Fruit fly (Drosophila melanogaster) whole organism, embryonic: Measurements from ENCODE around the gene Spn38F.

Experiments used
- Asciz ChIP-seq: fragments of 200-800 bp; sonication (Bioruptor generic); optimal IDR thresholded peaks from 2 replicates; lab custom pipeline; 2017; ENCODE audit warnings: missing biosample characterization, mild to moderate bottlenecking, missing genetic modification characterization, missing genetic modification reagents
- CG10209 ChIP-seq: fragments of 200-800 bp; sonication (Bioruptor generic); optimal IDR thresholded peaks from 3 replicates; lab custom pipeline; 2017; ENCODE audit warnings: missing biosample characterization, mild to moderate bottlenecking, missing genetic modification characterization, missing genetic modification reagents
- CG11696 ChIP-seq: fragments of 200-800 bp; sonication (Bioruptor generic); IDR thresholded peaks from 2 replicates; pipeline ENCODE4 v1.3.6; 2022; ENCODE audit warnings: missing biosample characterization, missing genetic modification characterization
- CG1233 ChIP-seq: fragments of 200-800 bp; sonication (Bioruptor generic); optimal IDR thresholded peaks from 4 replicates; lab custom pipeline; 2018; ENCODE audit warnings: missing biosample characterization, mild to moderate bottlenecking, missing genetic modification characterization
- CG12659 ChIP-seq: fragments of 200-800 bp; sonication (Bioruptor generic); optimal IDR thresholded peaks from 3 replicates; lab custom pipeline; 2017; ENCODE audit warnings: mild to moderate bottlenecking, missing biosample characterization, missing genetic modification reagents, missing genetic modification characterization
- CG1529 ChIP-seq: fragments of 200-800 bp; sonication (Bioruptor generic); optimal IDR thresholded peaks from 3 replicates; lab custom pipeline; 2018; ENCODE audit warnings: missing biosample characterization, missing genetic modification characterization
- CG15479 ChIP-seq: fragments of 200-800 bp; sonication (Bioruptor generic); optimal IDR thresholded peaks from 3 replicates; lab custom pipeline; 2019; ENCODE audit warnings: missing biosample characterization, mild to moderate bottlenecking, missing genetic modification characterization, moderate library complexity
- CG15696 ChIP-seq: fragments of 200-800 bp; sonication (Bioruptor generic); optimal IDR thresholded peaks from 2 replicates; lab custom pipeline; 2019; ENCODE audit warnings: missing biosample characterization, mild to moderate bottlenecking, missing genetic modification characterization, moderate library complexity
- CG16863 ChIP-seq: fragments of 200-800 bp; sonication (Bioruptor generic); optimal IDR thresholded peaks from 3 replicates; lab custom pipeline; 2016; ENCODE audit warnings: missing biosample characterization, missing genetic modification characterization
- CG17612 ChIP-seq: fragments of 200-800 bp; sonication (Bioruptor generic); IDR thresholded peaks from 2 replicates; pipeline ENCODE4 v1.3.6; 2022; ENCODE audit warnings: missing biosample characterization, missing genetic modification characterization
- CG18619 ChIP-seq: fragments of 200-800 bp; sonication (Bioruptor generic); optimal IDR thresholded peaks from 3 replicates; lab custom pipeline; 2017; ENCODE audit warnings: missing biosample characterization, mild to moderate bottlenecking, missing genetic modification characterization
- CG2875 ChIP-seq: fragments of 200-800 bp; sonication (Bioruptor generic); optimal IDR thresholded peaks from 2 replicates; lab custom pipeline; 2017; ENCODE audit warnings: missing biosample characterization, mild to moderate bottlenecking, missing genetic modification characterization, missing genetic modification reagents
- CG31224 ChIP-seq: fragments of 200-800 bp; sonication (Bioruptor generic); IDR thresholded peaks from 2 replicates; pipeline ENCODE4 v1.3.6; 2022; ENCODE audit warnings: missing biosample characterization, missing genetic modification characterization
- CG31365 ChIP-seq: fragments of 200-800 bp; sonication (Bioruptor generic); optimal IDR thresholded peaks from 2 replicates; lab custom pipeline; 2018; ENCODE audit warnings: missing biosample characterization, mild to moderate bottlenecking, missing genetic modification characterization
- CG4282 ChIP-seq: fragments of 200-800 bp; sonication (Bioruptor generic); optimal IDR thresholded peaks from 2 replicates; lab custom pipeline; 2016; ENCODE audit warnings: missing biosample characterization, missing genetic modification characterization
- CG5180 ChIP-seq: fragments of 200-800 bp; sonication (Bioruptor generic); optimal IDR thresholded peaks from 3 replicates; lab custom pipeline; 2017; ENCODE audit warnings: missing biosample characterization, missing genetic modification characterization, mild to moderate bottlenecking, moderate library complexity, missing genetic modification reagents
- CG6254 ChIP-seq: fragments of 200-800 bp; sonication (Bioruptor generic); optimal IDR thresholded peaks from 3 replicates; lab custom pipeline; 2017; ENCODE audit warnings: mild to moderate bottlenecking, missing biosample characterization, missing genetic modification reagents, missing genetic modification characterization
- CG8290 ChIP-seq, 3 experiments: fragments of 200-800 bp; sonication (Bioruptor generic); optimal IDR thresholded peaks; 2 replicates each; lab custom pipeline; 2016 to 2019; ENCODE audit warnings: missing biosample characterization in 3 of 3, missing genetic modification characterization in 3 of 3, mild to moderate bottlenecking in 2 of 3, moderate library complexity in 1 of 3
- CG8765 ChIP-seq: fragments of 200-800 bp; sonication (Bioruptor generic); IDR thresholded peaks from 2 replicates; pipeline ENCODE4 v1.3.6; 2022; ENCODE audit warnings: missing biosample characterization, missing genetic modification characterization
- Doc3 ChIP-seq: fragments of 200-800 bp; sonication (Bioruptor generic); IDR thresholded peaks from 3 replicates; pipeline ENCODE4 v1.3.6; 2022; ENCODE audit warnings: missing biosample characterization, missing genetic modification characterization; ENCODE audit not compliant: partially characterized antibody
- HLHmδ ChIP-seq: fragments of 200-800 bp; sonication (Bioruptor generic); optimal IDR thresholded peaks from 2 replicates; lab custom pipeline; 2018; ENCODE audit warnings: missing biosample characterization, mild to moderate bottlenecking, missing genetic modification characterization, moderate library complexity
- MBD-R2 ChIP-seq: fragments of 200-800 bp; sonication (Bioruptor generic); IDR thresholded peaks from 2 replicates; pipeline ENCODE4 v1.3.6; 2022; ENCODE audit warnings: missing biosample characterization, missing genetic modification characterization
- Meics ChIP-seq: fragments of 200-800 bp; sonication (Bioruptor generic); optimal IDR thresholded peaks from 2 replicates; lab custom pipeline; 2017; ENCODE audit warnings: missing biosample characterization, mild to moderate bottlenecking, missing genetic modification characterization
- Mrtf ChIP-seq: fragments of 200-800 bp; sonication (Bioruptor generic); IDR thresholded peaks from 3 replicates; pipeline ENCODE4 v1.3.6; 2022; ENCODE audit warnings: missing biosample characterization, missing genetic modification characterization
- Nf-YB ChIP-seq: fragments of 200-800 bp; sonication (Bioruptor generic); optimal IDR thresholded peaks from 3 replicates; lab custom pipeline; 2019; ENCODE audit warnings: missing biosample characterization, mild to moderate bottlenecking, missing genetic modification characterization, moderate library complexity
- Opbp ChIP-seq: fragments of 200-800 bp; sonication (Bioruptor generic); IDR thresholded peaks from 3 replicates; pipeline ENCODE4 v1.3.6; 2022; ENCODE audit warnings: missing biosample characterization, missing genetic modification characterization; ENCODE audit not compliant: partially characterized antibody
- Side ChIP-seq: fragments of 200-800 bp; sonication (Bioruptor generic); optimal IDR thresholded peaks from 2 replicates; lab custom pipeline; 2016; ENCODE audit warnings: missing biosample characterization, missing genetic modification characterization
- Sox100B ChIP-seq: fragments of 200-800 bp; sonication (Bioruptor generic); optimal IDR thresholded peaks from 3 replicates; lab custom pipeline; 2018; ENCODE audit warnings: missing biosample characterization, mild to moderate bottlenecking, missing genetic modification characterization
- Sry-δ ChIP-seq: fragments of 200-800 bp; sonication (Bioruptor generic); optimal IDR thresholded peaks from 2 replicates; lab custom pipeline; 2016; ENCODE audit warnings: missing biosample characterization, missing genetic modification characterization
- Taf1 ChIP-seq: fragments of 200-800 bp; sonication (Bioruptor generic); IDR thresholded peaks from 2 replicates; pipeline ENCODE4 v1.3.6; 2022; ENCODE audit warnings: missing biosample characterization, missing genetic modification characterization
- ap ChIP-seq: fragments of 200-800 bp; sonication (Bioruptor generic); IDR thresholded peaks from 2 replicates; pipeline ENCODE4 v1.3.6; 2022; ENCODE audit warnings: missing biosample characterization, missing genetic modification characterization
- ara ChIP-seq: fragments of 200-800 bp; sonication (Bioruptor generic); IDR thresholded peaks from 2 replicates; pipeline ENCODE4 v1.3.6; 2022; ENCODE audit warnings: missing biosample characterization, missing genetic modification characterization
- ato ChIP-seq: fragments of 200-800 bp; sonication (Bioruptor generic); IDR thresholded peaks from 2 replicates; pipeline ENCODE4 v1.3.6; 2022; ENCODE audit warnings: missing biosample characterization, missing genetic modification characterization; ENCODE audit not compliant: partially characterized antibody
- crol ChIP-seq: fragments of 200-800 bp; sonication (Bioruptor generic); IDR thresholded peaks from 2 replicates; pipeline ENCODE4 v1.3.6; 2022; ENCODE audit warnings: missing biosample characterization, missing genetic modification characterization
- dati ChIP-seq: fragments of 200-800 bp; sonication (Bioruptor generic); IDR thresholded peaks from 2 replicates; pipeline ENCODE4 v1.3.6; 2022; ENCODE audit warnings: missing biosample characterization, missing genetic modification characterization
- esg ChIP-seq: fragments of 200-800 bp; sonication (Bioruptor generic); conservative IDR thresholded peaks from 2 replicates; pipeline ENCODE4 v1.3.6; 2022; ENCODE audit warnings: missing biosample characterization, missing genetic modification characterization
- gcm ChIP-seq: fragments of 200-800 bp; sonication (Bioruptor generic); optimal IDR thresholded peaks from 2 replicates; lab custom pipeline; 2019; ENCODE audit warnings: missing biosample characterization, mild to moderate bottlenecking, missing genetic modification characterization, moderate library complexity
- gcm2 ChIP-seq: fragments of 200-800 bp; sonication (Bioruptor generic); optimal IDR thresholded peaks from 2 replicates; lab custom pipeline; 2016; ENCODE audit warnings: missing biosample characterization, missing genetic modification characterization
- hth ChIP-seq: fragments of >200 bp; optimal IDR thresholded peaks from 2 replicates; lab custom pipeline; 2017; ENCODE audit warnings: inconsistent platforms
- kah ChIP-seq: fragments of 200-800 bp; sonication (Bioruptor generic); optimal IDR thresholded peaks from 2 replicates; lab custom pipeline; 2018; ENCODE audit warnings: missing biosample characterization, mild to moderate bottlenecking, missing genetic modification characterization
- mam ChIP-seq: fragments of 200-800 bp; sonication (Bioruptor generic); optimal IDR thresholded peaks from 3 replicates; lab custom pipeline; 2016; ENCODE audit warnings: missing biosample characterization, missing genetic modification characterization
- mld ChIP-seq: fragments of 200-800 bp; sonication (Bioruptor generic); IDR thresholded peaks from 3 replicates; pipeline ENCODE4 v1.3.6; 2022; ENCODE audit warnings: missing biosample characterization, missing genetic modification characterization; ENCODE audit not compliant: partially characterized antibody
- pita ChIP-seq: fragments of 200-800 bp; sonication (Bioruptor generic); optimal IDR thresholded peaks from 2 replicates; lab custom pipeline; 2017; ENCODE audit warnings: missing biosample characterization, mild to moderate bottlenecking, missing genetic modification characterization
- ranshi ChIP-seq: fragments of 200-800 bp; sonication (Bioruptor generic); IDR thresholded peaks from 2 replicates; pipeline ENCODE4 v1.3.6; 2022; ENCODE audit warnings: missing biosample characterization, missing genetic modification characterization
- sens ChIP-seq: fragments of 200-800 bp; sonication (Bioruptor generic); peaks from one replicate; lab custom pipeline; 2016; ENCODE audit warnings: missing biosample characterization, missing genetic modification characterization
- unc-4 ChIP-seq: fragments of 200-800 bp; sonication (Bioruptor generic); IDR thresholded peaks from 2 replicates; pipeline ENCODE4 v1.3.6; 2022; ENCODE audit warnings: missing biosample characterization, missing genetic modification characterization; ENCODE audit not compliant: partially characterized antibody
- wor ChIP-seq: fragments of 200-800 bp; sonication (Bioruptor generic); IDR thresholded peaks from 2 replicates; pipeline ENCODE4 v1.3.6; 2022; ENCODE audit warnings: missing biosample characterization, missing genetic modification characterization

The Spn38F gene

dm6 chr2L:20799991-20800897 is 37.5 kb downstream of the Spn38F start (continued):
- TF ChIP-seq CG15479 (no peak), sens (peak; percentile 93), unc-4 (GFP tag; lab: Robert Waterston, UW) (no peak), gcm (GFP tag; lab: Kevin White, UChicago) (peak; percentile 47), ap (GFP tag; lab: Robert Waterston, UW) (0 out of 2 replicates have a peak, but pooled peaks have one; percentile 22), dati (GFP tag; lab: Robert Waterston, UW) (0 out of 2 replicates have a peak, but pooled peaks have one; percentile 42), Side (GFP tag; lab: Kevin White, UChicago) (peak; percentile 82), Sox100B (GFP tag; lab: Kevin White, UChicago) (peak; percentile 1), CG31224 (GFP tag; lab: Robert Waterston, UW) (peak; percentile 97), MBD-R2 (GFP tag; lab: Robert Waterston, UW) (peak; percentile 60; the same call in 1 of the 2 replicates), CG16863 (GFP tag; lab: Kevin White, UChicago) (peak; percentile 74), wor (GFP tag; lab: Robert Waterston, UW) (0 out of 2 replicates have a peak, but pooled peaks have one; percentile 21), crol (GFP tag; lab: Robert Waterston, UW) (peak; percentile 84), Asciz (GFP tag; lab: Kevin White, UChicago) (peak; percentile 25), gcm2 (GFP tag; lab: Kevin White, UChicago) (no peak), CG8290 (GFP tag; optimal IDR thresholded peaks at IDR 0.05; lab: Kevin White, UChicago) (no peak), CG8290 (tag; optimal IDR thresholded peaks at IDR 0.05; lab: Kevin White, UChicago) (peak in 1 of 2 experiments; percentile 96), mld (GFP tag; lab: Robert Waterston, UW) (no peak), CG4282 (GFP tag; lab: Kevin White, UChicago) (peak; percentile 40), CG18619 (GFP tag; lab: Kevin White, UChicago) (peak; percentile 66), CG6254 (GFP tag; lab: Kevin White, UChicago) (peak; percentile 7), Meics (GFP tag; lab: Kevin White, UChicago) (peak; percentile 85), ranshi (GFP tag; lab: Robert Waterston, UW) (peak; percentile 83), Sry-δ (GFP tag; lab: Kevin White, UChicago) (peak; percentile 37), mam (GFP tag; lab: Kevin White, UChicago) (peak; percentile 89), CG1233 (GFP tag; lab: Kevin White, UChicago) (peak; percentile 69), Doc3 (GFP tag; lab: Robert Waterston, UW) (no peak), esg (GFP tag; lab: Robert Waterston, UW) (peak; percentile 73), CG8765 (peak; percentile 83), pita (GFP tag; lab: Kevin White, UChicago) (no peak), Nf-YB (peak; percentile 34), ato (GFP tag; lab: Robert Waterston, UW) (no peak), CG12659 (peak; percentile 70), kah (GFP tag; lab: Kevin White, UChicago) (no peak), hth (lab: Kevin White, UChicago) (no peak), CG1529 (GFP tag; lab: Kevin White, UChicago) (peak; percentile 16), CG2875 (GFP tag; lab: Kevin White, UChicago) (no peak), CG5180 (GFP tag; lab: Kevin White, UChicago) (peak; percentile 9), HLHmδ (GFP tag; lab: Kevin White, UChicago) (no peak), Taf1 (GFP tag; lab: Robert Waterston, UW) (peak; percentile 78), CG11696 (GFP tag; lab: Robert Waterston, UW) (no peak), CG17612 (0 out of 2 replicates have a peak, but pooled peaks have one; percentile 14), CG10209 (GFP tag; lab: Kevin White, UChicago) (peak; percentile 76), Opbp (GFP tag; lab: Robert Waterston, UW) (no peak), CG15696 (tag; lab: Kevin White, UChicago) (peak; percentile 65), Mrtf (GFP tag; lab: Robert Waterston, UW) (peak; percentile 69; the same call in 2 of the 3 replicates), CG31365 (tag; lab: Kevin White, UChicago) (peak; percentile 58), ara (GFP tag; lab: Robert Waterston, UW) (peak; percentile 73)
